Fruit fly (Drosophila melanogaster): ENCODE results near the gene Taf4.

The Taf4 gene

dm6 chr3L:16113003-16113606 is at the start of gene Taf4:
Gene Taf4, plus strand, starts transcription at chr3L:16113212.
- peak; percentile 8 for TF ChIP-seq Myb (GFP tag; optimal IDR thresholded peaks at IDR 0.05)
- TF ChIP-seq bowl (GFP tag; IDR thresholded peaks at IDR 0.05) = no peak
- TF ChIP-seq gfzf (GFP tag; optimal IDR thresholded peaks at IDR 0.05) = peak; percentile 75
- TF ChIP-seq Dref (GFP tag; IDR thresholded peaks at IDR 0.05) = peak; percentile 48
- TF ChIP-seq kni (GFP tag; optimal IDR thresholded peaks at IDR 0.05) = no peak
- TF ChIP-seq ttk (GFP tag; IDR thresholded peaks at IDR 0.05) = no peak
- TF ChIP-seq Usf (GFP tag; optimal IDR thresholded peaks at IDR 0.05) = no peak
- TF ChIP-seq Trl (optimal IDR thresholded peaks at IDR 0.05) = no peak
- no peak for TF ChIP-seq Trl (GFP tag; optimal IDR thresholded peaks at IDR 0.05)
- peak; percentile 31 for TF ChIP-seq CG1529 (GFP tag; optimal IDR thresholded peaks at IDR 0.05)
- no peak for TF ChIP-seq dati (GFP tag; IDR thresholded peaks at IDR 0.05)
- no peak for TF ChIP-seq CG3726 (GFP tag; IDR thresholded peaks at IDR 0.05)
- no peak for TF ChIP-seq CG4424 (GFP tag; optimal IDR thresholded peaks at IDR 0.05)
- peak; percentile 57; the same call in 1 of the 2 replicates for TF ChIP-seq ssp (GFP tag; IDR thresholded peaks at IDR 0.05)
- TF ChIP-seq E2f2 (GFP tag; IDR thresholded peaks at IDR 0.05) = peak; percentile 28
- no peak for TF ChIP-seq CG2116 (GFP tag; optimal IDR thresholded peaks at IDR 0.05)
- TF ChIP-seq tna (GFP tag; IDR thresholded peaks at IDR 0.05; ENCODE audit: partially characterized antibody) = no peak
- peak; percentile 84 for TF ChIP-seq crol (GFP tag; IDR thresholded peaks at IDR 0.05)
- TF ChIP-seq Adf1 (GFP tag; IDR thresholded peaks at IDR 0.05) = no peak
- TF ChIP-seq MESR4 (GFP tag; optimal IDR thresholded peaks at IDR 0.05) = peak; percentile 92
- peak; percentile 39 for TF ChIP-seq pzg (GFP tag; optimal IDR thresholded peaks at IDR 0.05)
- TF ChIP-seq crp (GFP tag; optimal IDR thresholded peaks at IDR 0.05) = no peak
- no peak for TF ChIP-seq tio (GFP tag; optimal IDR thresholded peaks at IDR 0.05)
- no peak for TF ChIP-seq Hr51 (GFP tag; optimal IDR thresholded peaks at IDR 0.05)
- no peak for TF ChIP-seq CG8089 (GFP tag; optimal IDR thresholded peaks at IDR 0.05)
- no peak for TF ChIP-seq corto (GFP tag; optimal IDR thresholded peaks at IDR 0.05)
- no peak for TF ChIP-seq Sox102F (GFP tag; optimal IDR thresholded peaks at IDR 0.05)
- no peak for TF ChIP-seq slbo (GFP tag; IDR thresholded peaks at IDR 0.05)
- peak; percentile 81; the same call in 2 of the 3 replicates for TF ChIP-seq CG11695 (GFP tag; IDR thresholded peaks at IDR 0.05)
- 0 out of 3 replicates have a peak, but pooled peaks have one; percentile 56 for TF ChIP-seq CG2889 (GFP tag; IDR thresholded peaks at IDR 0.05)
- TF ChIP-seq CG12071 (GFP tag; optimal IDR thresholded peaks at IDR 0.05) = no peak
- no peak for TF ChIP-seq CG17361 (GFP tag; IDR thresholded peaks at IDR 0.05)
- peak; percentile 47 for TF ChIP-seq Neu2 (GFP tag; optimal IDR thresholded peaks at IDR 0.05; ENCODE audit: borderline replicate concordance)
- no peak for TF ChIP-seq CG1832 (GFP tag; optimal IDR thresholded peaks at IDR 0.05)
- TF ChIP-seq sc (optimal IDR thresholded peaks at IDR 0.05) = no peak
- no peak for TF ChIP-seq sc (GFP tag; optimal IDR thresholded peaks at IDR 0.05)
- 0 out of 3 replicates have a peak, but pooled peaks have one; percentile 6 for TF ChIP-seq CG34224 (GFP tag; IDR thresholded peaks at IDR 0.05; ENCODE audit: partially characterized antibody)
- peak; percentile 54; the same call in 1 of the 3 replicates for TF ChIP-seq Opbp (GFP tag; IDR thresholded peaks at IDR 0.05; ENCODE audit: partially characterized antibody)
- TF ChIP-seq ac (GFP tag; optimal IDR thresholded peaks at IDR 0.05) = peak; percentile 46
- peak; percentile 86 for TF ChIP-seq CG12299 (tag; optimal IDR thresholded peaks at IDR 0.05)
- TF ChIP-seq gcm2 (GFP tag; optimal IDR thresholded peaks at IDR 0.05) = peak; percentile 51
- TF ChIP-seq Ssrp (tag; optimal IDR thresholded peaks at IDR 0.05) = no peak
- TF ChIP-seq al (GFP tag; IDR thresholded peaks at IDR 0.05) = no peak
- TF ChIP-seq hth (optimal IDR thresholded peaks at IDR 0.05) = no peak
- TF ChIP-seq CG3995 (GFP tag; optimal IDR thresholded peaks at IDR 0.05) = peak; percentile 95
- peak; percentile 33 for TF ChIP-seq CG1603 (tag; optimal IDR thresholded peaks at IDR 0.05)
- no peak; the same call in 2 of the 3 replicates for TF ChIP-seq jigr1 (GFP tag; IDR thresholded peaks at IDR 0.05)
- no peak for TF ChIP-seq Taf1 (GFP tag; IDR thresholded peaks at IDR 0.05)
- TF ChIP-seq da (GFP tag; optimal IDR thresholded peaks at IDR 0.05) = no peak
- TF ChIP-seq CG9797 (GFP tag; optimal IDR thresholded peaks at IDR 0.05) = peak; percentile 43
- no peak for TF ChIP-seq Lpt (GFP tag; optimal IDR thresholded peaks at IDR 0.05)

Data from whole organism, embryonic.